Worm (Caenorhabditis elegans) whole organism, late embryonic: ENCODE data around the gene ida-1.

Source experiments
- K09A11.1 ChIP-seq: sonication (generic microtip); optimal IDR thresholded peaks from 2 replicates; lab custom pipeline; 2017; ENCODE audit warnings: antibody characterized with exemption, mild to moderate bottlenecking, missing genetic modification characterization, missing compliant biosample characterization; ENCODE audit not compliant: insufficient read depth
- T23F11.4 ChIP-seq: fragments of 200-800 bp; sonication (Bioruptor generic); optimal IDR thresholded peaks from 2 replicates; lab custom pipeline; 2018; ENCODE audit warnings: mild to moderate bottlenecking, missing genetic modification characterization, missing compliant biosample characterization
- Y22D7AL.16 ChIP-seq: sonication (generic microtip); optimal IDR thresholded peaks from 2 replicates; lab custom pipeline; 2016; ENCODE audit warnings: missing genetic modification characterization, missing compliant biosample characterization
- ama-1 ChIP-seq: fragments of 150-350 bp; optimal IDR thresholded peaks from 2 replicates; lab custom pipeline; 2014
- ceh-14 ChIP-seq: sonication (generic microtip); optimal IDR thresholded peaks from 2 replicates; lab custom pipeline; 2016; ENCODE audit warnings: missing genotype, missing genetic modification characterization, missing compliant biosample characterization
- ceh-18 ChIP-seq: sonication (generic microtip); optimal IDR thresholded peaks from 2 replicates; lab custom pipeline; 2016; ENCODE audit warnings: missing genetic modification characterization, missing compliant biosample characterization
- ceh-19 ChIP-seq: fragments of 200-800 bp; sonication (Bioruptor generic); optimal IDR thresholded peaks from 2 replicates; lab custom pipeline; 2018; ENCODE audit warnings: mild to moderate bottlenecking, missing genetic modification characterization, missing compliant biosample characterization
- ceh-2 ChIP-seq: sonication (generic microtip); optimal IDR thresholded peaks from 2 replicates; lab custom pipeline; 2016; ENCODE audit warnings: missing genotype, missing genetic modification characterization, missing compliant biosample characterization
- ceh-24 ChIP-seq: sonication (generic microtip); optimal IDR thresholded peaks from 2 replicates; lab custom pipeline; 2016; ENCODE audit warnings: mild to moderate bottlenecking, missing genetic modification characterization, missing compliant biosample characterization
- ceh-30 ChIP-seq: fragments of 150-350 bp; optimal IDR thresholded peaks from 2 replicates; lab custom pipeline; 2014; ENCODE audit warnings: missing biosample characterization, missing genetic modification characterization
- ceh-45 ChIP-seq: fragments of 200-800 bp; sonication (Bioruptor generic); IDR thresholded peaks from 2 replicates; pipeline ENCODE4 v1.3.6; 2022; ENCODE audit warnings: missing genetic modification reagents, missing genetic modification characterization, missing compliant biosample characterization
- ceh-48 ChIP-seq: sonication (generic microtip); optimal IDR thresholded peaks from 2 replicates; lab custom pipeline; 2016; ENCODE audit warnings: missing genetic modification characterization, inconsistent platforms, missing compliant biosample characterization
- ceh-6 ChIP-seq: fragments of 200-800 bp; sonication (Bioruptor generic); optimal IDR thresholded peaks from 2 replicates; lab custom pipeline; 2018; ENCODE audit warnings: mild to moderate bottlenecking, missing genetic modification characterization, missing compliant biosample characterization
- ceh-9 ChIP-seq: sonication (generic microtip); optimal IDR thresholded peaks from 2 replicates; lab custom pipeline; 2016; ENCODE audit warnings: mild to moderate bottlenecking, missing genetic modification characterization, inconsistent platforms, missing compliant biosample characterization
- elt-4 ChIP-seq: sonication (generic microtip); optimal IDR thresholded peaks from 2 replicates; lab custom pipeline; 2016; ENCODE audit warnings: missing genetic modification characterization, missing compliant biosample characterization
- ets-4 ChIP-seq: sonication (generic microtip); optimal IDR thresholded peaks from 2 replicates; lab custom pipeline; 2016; ENCODE audit warnings: missing genetic modification characterization, missing compliant biosample characterization
- eyg-1 ChIP-seq: sonication (generic microtip); optimal IDR thresholded peaks from 2 replicates; lab custom pipeline; 2016; ENCODE audit warnings: missing genotype, missing genetic modification characterization, missing compliant biosample characterization
- fax-1 ChIP-seq: sonication (generic microtip); optimal IDR thresholded peaks from 2 replicates; lab custom pipeline; 2016; ENCODE audit warnings: missing genotype, missing genetic modification characterization, missing compliant biosample characterization
- fkh-6 ChIP-seq: sonication (generic microtip); optimal IDR thresholded peaks from 2 replicates; lab custom pipeline; 2016; ENCODE audit warnings: missing genetic modification characterization, missing compliant biosample characterization
- hlh-15 ChIP-seq: sonication (generic microtip); optimal IDR thresholded peaks from 2 replicates; lab custom pipeline; 2016; ENCODE audit warnings: missing genetic modification characterization, missing compliant biosample characterization
- hlh-30 ChIP-seq: sonication (generic microtip); optimal IDR thresholded peaks from 2 replicates; lab custom pipeline; 2017; ENCODE audit warnings: antibody characterized with exemption, missing genetic modification characterization, missing compliant biosample characterization; ENCODE audit not compliant: insufficient read depth
- hlh-6 ChIP-seq: sonication (generic microtip); optimal IDR thresholded peaks from 2 replicates; lab custom pipeline; 2016; ENCODE audit warnings: missing genotype, missing genetic modification characterization, missing compliant biosample characterization
- lim-6 ChIP-seq: sonication (generic microtip); optimal IDR thresholded peaks from 2 replicates; lab custom pipeline; 2016; ENCODE audit warnings: missing genetic modification characterization, missing compliant biosample characterization
- lin-11 ChIP-seq: fragments of 200-800 bp; sonication (Bioruptor generic); optimal IDR thresholded peaks from 2 replicates; lab custom pipeline; 2018; ENCODE audit warnings: mild to moderate bottlenecking, missing genetic modification characterization, missing compliant biosample characterization
- mec-3 ChIP-seq: sonication (generic microtip); optimal IDR thresholded peaks from 2 replicates; lab custom pipeline; 2016; ENCODE audit warnings: borderline replicate concordance, missing genetic modification characterization, missing compliant biosample characterization
- nhr-11 ChIP-seq: fragments of 150-350 bp; optimal IDR thresholded peaks from 2 replicates; lab custom pipeline; 2014; ENCODE audit warnings: missing biosample characterization, missing genetic modification characterization
- npax-4 ChIP-seq: sonication (generic microtip); optimal IDR thresholded peaks from 2 replicates; lab custom pipeline; 2016; ENCODE audit warnings: missing genetic modification characterization, missing compliant biosample characterization
- pag-3 ChIP-seq: sonication (generic microtip); optimal IDR thresholded peaks from 2 replicates; lab custom pipeline; 2016; ENCODE audit warnings: missing compliant biosample characterization, missing genetic modification characterization, borderline replicate concordance
- pha-2 ChIP-seq: sonication (generic microtip); optimal IDR thresholded peaks from 2 replicates; lab custom pipeline; 2017; ENCODE audit warnings: mild to moderate bottlenecking, missing genetic modification characterization, missing compliant biosample characterization
- pha-4 ChIP-seq: fragments of 150-350 bp; optimal IDR thresholded peaks from 2 replicates; lab custom pipeline; 2018; ENCODE audit warnings: missing biosample characterization, missing genetic modification reagents, missing genetic modification characterization
- pqm-1 ChIP-seq: sonication (generic microtip); optimal IDR thresholded peaks from 2 replicates; lab custom pipeline; 2016; ENCODE audit warnings: missing genetic modification characterization, missing compliant biosample characterization
- pros-1 ChIP-seq: fragments of 150-350 bp; optimal IDR thresholded peaks from 2 replicates; lab custom pipeline; 2014; ENCODE audit warnings: missing biosample characterization, missing genetic modification reagents, missing genetic modification characterization
- ref-2 ChIP-seq: sonication (generic microtip); optimal IDR thresholded peaks from 2 replicates; lab custom pipeline; 2016; ENCODE audit warnings: missing genetic modification characterization, missing compliant biosample characterization
- rnt-1 ChIP-seq: sonication (generic microtip); optimal IDR thresholded peaks from 2 replicates; lab custom pipeline; 2016; ENCODE audit warnings: missing genetic modification characterization, missing compliant biosample characterization
- sdc-2 ChIP-seq: sonication (generic microtip); optimal IDR thresholded peaks from 2 replicates; lab custom pipeline; 2016; ENCODE audit warnings: missing genotype, missing genetic modification characterization, missing compliant biosample characterization
- sox-2 ChIP-seq: fragments of 200-800 bp; sonication (Bioruptor generic); IDR thresholded peaks from 2 replicates; pipeline ENCODE4 v1.3.6; 2022; ENCODE audit warnings: missing genetic modification reagents, missing genetic modification characterization, missing compliant biosample characterization
- syd-9 ChIP-seq: sonication (generic microtip); optimal IDR thresholded peaks from 2 replicates; lab custom pipeline; 2016; ENCODE audit warnings: mild to moderate bottlenecking, missing genetic modification characterization, moderate library complexity, missing compliant biosample characterization
- tbx-7 ChIP-seq: sonication (generic microtip); optimal IDR thresholded peaks from 2 replicates; lab custom pipeline; 2016; ENCODE audit warnings: missing genotype, missing genetic modification characterization, missing compliant biosample characterization
- unc-3 ChIP-seq, 2 experiments: fragments of 200-800 bp in 1 of 2; sonication (Bioruptor generic) in 1 of 2; sonication (generic microtip) in 1 of 2; conservative IDR thresholded peaks in 1 of 2; optimal IDR thresholded peaks in 1 of 2; 2 replicates each; pipeline versions ENCODE4 v1.3.6 to Lab custom; 2016 to 2022; ENCODE audit warnings: missing compliant biosample characterization in 2 of 2, missing genetic modification characterization in 2 of 2, missing genetic modification reagents in 1 of 2
- unc-42 ChIP-seq: sonication (generic microtip); optimal IDR thresholded peaks from 2 replicates; lab custom pipeline; 2016; ENCODE audit warnings: missing genotype, missing genetic modification characterization, missing compliant biosample characterization
- zip-5 ChIP-seq: sonication (generic microtip); optimal IDR thresholded peaks from 2 replicates; lab custom pipeline; 2016; ENCODE audit warnings: missing genetic modification characterization, missing compliant biosample characterization

The ida-1 gene

ce11 chrIII:5721888-5722287, 33.5 kb upstream of the ida-1 start (continued):
- TF ChIP-seq rnt-1 = no peak
- TF ChIP-seq pag-3 = no peak
- TF ChIP-seq hlh-30 (tag; lab: Kevin White, UChicago) = no peak
- TF ChIP-seq lin-11 (tag; lab: Kevin White, UChicago) = no peak
- TF ChIP-seq eyg-1 (tag; lab: Kevin White, UChicago) = no peak
- peak; percentile 1 for TF ChIP-seq zip-5
- TF ChIP-seq mec-3 = peak; percentile 48
- no peak for TF ChIP-seq syd-9 (tag; lab: Kevin White, UChicago)
- TF ChIP-seq nhr-11 = no peak
- TF ChIP-seq ceh-6 (GFP tag; lab: Kevin White, UChicago) = no peak
- TF ChIP-seq sox-2 (GFP tag; lab: Robert Waterston, UW) = no peak
- TF ChIP-seq ceh-45 (GFP tag; lab: Robert Waterston, UW) = no peak
- TF ChIP-seq ceh-9 (tag; lab: Kevin White, UChicago) = no peak
- TF ChIP-seq ceh-19 = no peak
- no peak for TF ChIP-seq fkh-6 (tag; lab: Kevin White, UChicago)
- peak; percentile 10 for TF ChIP-seq unc-42 (tag; lab: Kevin White, UChicago)
- peak; percentile 61 for TF ChIP-seq pqm-1 (tag; lab: Kevin White, UChicago)
- peak; percentile 72 for TF ChIP-seq ref-2 (tag; lab: Kevin White, UChicago)

- no peak for TF ChIP-seq fkh-6 (tag; lab: Kevin White, UChicago)
- no peak for TF ChIP-seq npax-4
- TF ChIP-seq ceh-24 (tag; lab: Kevin White, UChicago) = no peak
- no peak for TF ChIP-seq ama-1
- no peak for TF ChIP-seq ceh-2 (tag; lab: Kevin White, UChicago)
- TF ChIP-seq ceh-30 (tag; lab: Kevin White, UChicago) = no peak
- TF ChIP-seq pha-2 (tag; lab: Kevin White, UChicago) = no peak
- TF ChIP-seq tbx-7 (tag; lab: Kevin White, UChicago) = no peak
- TF ChIP-seq fax-1 (tag; lab: Kevin White, UChicago) = no peak
- TF ChIP-seq sdc-2 (tag; lab: Kevin White, UChicago) = no peak
- no peak for TF ChIP-seq K09A11.1
- TF ChIP-seq, all 69 proteins: peak for 0
Observed at ce11 chrIII:5722550-5722949, 32.8 kb upstream of the ida-1 start, which contains the start of gene wrm-1. TSS of gene wrm-1 (plus strand) at chrIII:5722850.

ce11 chrIII:5727827-5728226, 27.5 kb upstream of the ida-1 start, which contains the start of gene egg-1:
TSS of gene egg-1 (plus strand) at chrIII:5728180.
- TF ChIP-seq elt-4 = no peak
- TF ChIP-seq ets-4 (tag; lab: Kevin White, UChicago) = no peak
- TF ChIP-seq pros-1 = no peak

DNA sequence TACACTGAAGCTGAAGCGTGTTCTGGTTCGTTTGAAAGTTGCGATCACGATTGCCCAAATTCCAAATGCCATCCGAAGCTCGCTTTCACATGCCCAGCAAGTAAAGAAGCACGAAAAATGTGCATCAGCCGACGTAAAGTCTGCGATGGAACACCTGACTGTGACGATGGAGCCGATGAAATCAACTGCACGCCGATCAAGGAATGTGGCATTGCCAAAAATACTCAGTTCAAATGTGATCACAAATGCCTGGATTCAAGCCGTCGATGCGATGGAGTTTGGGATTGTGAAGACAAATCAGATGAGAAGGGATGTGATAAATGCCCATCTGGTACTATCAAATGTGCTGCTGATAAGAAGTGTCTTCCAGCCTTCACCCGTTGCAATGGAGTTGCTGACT, 26.0 kb upstream of the ida-1 start:
- TF ChIP-seq hlh-30 (tag; lab: Kevin White, UChicago) (no peak), T23F11.4 (GFP tag; lab: Kevin White, UChicago) (no peak), rnt-1 (no peak), unc-3 (GFP tag; conservative IDR thresholded peaks at IDR 0.05; lab: Robert Waterston, UW) (no peak), unc-3 (tag; optimal IDR thresholded peaks at IDR 0.05; lab: Kevin White, UChicago) (no peak), ceh-6 (GFP tag; lab: Kevin White, UChicago) (no peak), ceh-9 (tag; lab: Kevin White, UChicago) (no peak), lim-6 (tag; lab: Kevin White, UChicago) (no peak), hlh-15 (tag; lab: Kevin White, UChicago) (no peak), ceh-18 (tag; lab: Kevin White, UChicago) (no peak), pha-4 (tag; lab: Kevin White, UChicago) (no peak), pros-1 (no peak), hlh-6 (tag; lab: Kevin White, UChicago) (no peak), Y22D7AL.16 (tag; lab: Kevin White, UChicago) (no peak), ceh-14 (no peak), npax-4 (no peak), ceh-48 (tag; lab: Kevin White, UChicago) (no peak)
